Worm (Caenorhabditis elegans) whole organism, early embryonic: ENCODE results near the gene lelo-1.
A peak's percentile ranks its signal among the peaks of the same experiment; 100 is the strongest.

Source experiments
- F13C5.2 ChIP-seq: sonication (generic microtip); optimal IDR thresholded peaks from 2 replicates; lab custom pipeline; 2017; ENCODE audit warnings: mild to moderate bottlenecking, missing genetic modification characterization, inconsistent platforms, missing compliant biosample characterization
- tbx-37 ChIP-seq: fragments of 200-800 bp; sonication (Bioruptor generic); conservative IDR thresholded peaks from 2 replicates; pipeline ENCODE4 v1.3.6; 2022; ENCODE audit warnings: missing genetic modification reagents, missing genetic modification characterization, missing compliant biosample characterization

- TF ChIP-seq F13C5.2 (tag; lab: Kevin White, UChicago) = peak; percentile 56
- peak; percentile 78 for TF ChIP-seq tbx-37 (GFP tag; lab: Robert Waterston, UW)
Observed at ce11 chrII:6248503-6248902, 2.3 kb downstream of the lelo-1 start.
